Worm (Caenorhabditis elegans) whole organism, L4/young adult: ENCODE measurements around the gene F54E4.2.

Experiments
- W03F9.2 ChIP-seq: fragments of 150-350 bp; optimal IDR thresholded peaks from 2 replicates; lab custom pipeline; 2014; ENCODE audit warnings: missing biosample characterization, missing genetic modification characterization
- dao-5 ChIP-seq: sonication (generic microtip); optimal IDR thresholded peaks from 2 replicates; lab custom pipeline; 2016; ENCODE audit warnings: missing genotype, missing genetic modification characterization, moderate library complexity, missing compliant biosample characterization
- him-1 ChIP-seq: sonication (generic microtip); optimal IDR thresholded peaks from 2 replicates; lab custom pipeline; 2016; ENCODE audit warnings: missing genotype, missing genetic modification reagents, missing genetic modification characterization, missing compliant biosample characterization

ce11 chrX:14584335-14584734 is 44.4 kb downstream of the F54E4.2 start:
- no peak for TF ChIP-seq him-1 (tag; lab: Kevin White, UChicago)
- no peak for TF ChIP-seq dao-5
- TF ChIP-seq W03F9.2 (tag; lab: Kevin White, UChicago), result no peak
